Fruit fly (Drosophila melanogaster) whole organism, embryonic: ENCODE measurements around the gene ATPsynbeta.
A peak's percentile ranks its signal among the peaks of the same experiment; 100 is the strongest.

Experiments
- Bdp1 ChIP-seq: fragments of 200-800 bp; sonication (Bioruptor generic); optimal IDR thresholded peaks from 3 replicates; lab custom pipeline; 2016; ENCODE audit warnings: missing biosample characterization, missing genetic modification characterization
- Bteb2 ChIP-seq: fragments of 200-800 bp; sonication (Bioruptor generic); optimal IDR thresholded peaks from 2 replicates; lab custom pipeline; 2016; ENCODE audit warnings: missing biosample characterization, missing genetic modification characterization
- CG10979 ChIP-seq: fragments of 200-800 bp; sonication (Bioruptor generic); optimal IDR thresholded peaks from 2 replicates; lab custom pipeline; 2018; ENCODE audit warnings: missing biosample characterization, mild to moderate bottlenecking, missing genetic modification characterization, moderate library complexity
- CG11723 ChIP-seq: fragments of 200-800 bp; sonication (Bioruptor generic); optimal IDR thresholded peaks from 2 replicates; lab custom pipeline; 2017; ENCODE audit warnings: missing biosample characterization, mild to moderate bottlenecking, missing genetic modification characterization
- CG15269 ChIP-seq: fragments of 200-800 bp; sonication (Bioruptor generic); optimal IDR thresholded peaks from 2 replicates; lab custom pipeline; 2018; ENCODE audit warnings: missing biosample characterization, mild to moderate bottlenecking, missing genetic modification characterization, moderate library complexity
- CG1603 ChIP-seq: fragments of 200-800 bp; sonication (Bioruptor generic); optimal IDR thresholded peaks from 2 replicates; lab custom pipeline; 2019; ENCODE audit warnings: missing biosample characterization, mild to moderate bottlenecking, missing genetic modification characterization, moderate library complexity
- CG16779 ChIP-seq: fragments of 200-800 bp; sonication (Bioruptor generic); IDR thresholded peaks from 2 replicates; pipeline ENCODE4 v1.3.6; 2022; ENCODE audit warnings: missing biosample characterization, missing genetic modification characterization
- CG16863 ChIP-seq: fragments of 200-800 bp; sonication (Bioruptor generic); optimal IDR thresholded peaks from 3 replicates; lab custom pipeline; 2016; ENCODE audit warnings: missing biosample characterization, missing genetic modification characterization
- CG17802 ChIP-seq: fragments of 200-800 bp; sonication (Bioruptor generic); optimal IDR thresholded peaks from 2 replicates; lab custom pipeline; 2018; ENCODE audit warnings: missing biosample characterization, mild to moderate bottlenecking, missing genetic modification characterization, moderate library complexity
- CG17912 ChIP-seq: fragments of 200-800 bp; sonication (Bioruptor generic); optimal IDR thresholded peaks from 2 replicates; lab custom pipeline; 2018; ENCODE audit warnings: missing biosample characterization, mild to moderate bottlenecking, missing genetic modification characterization
- CG2116 ChIP-seq: fragments of 200-800 bp; sonication (Bioruptor generic); optimal IDR thresholded peaks from 3 replicates; lab custom pipeline; 2018; ENCODE audit warnings: missing biosample characterization, mild to moderate bottlenecking, missing genetic modification characterization
- CG2875 ChIP-seq: fragments of 200-800 bp; sonication (Bioruptor generic); optimal IDR thresholded peaks from 2 replicates; lab custom pipeline; 2017; ENCODE audit warnings: missing biosample characterization, mild to moderate bottlenecking, missing genetic modification characterization, missing genetic modification reagents
- CG31441 ChIP-seq: fragments of 200-800 bp; sonication (Bioruptor generic); IDR thresholded peaks from 2 replicates; pipeline ENCODE4 v1.3.6; 2022; ENCODE audit warnings: missing biosample characterization, missing genetic modification characterization
- CG3281 ChIP-seq: fragments of 200-800 bp; sonication (Bioruptor generic); optimal IDR thresholded peaks from 3 replicates; lab custom pipeline; 2017; ENCODE audit warnings: missing biosample characterization, mild to moderate bottlenecking, missing genetic modification characterization
- CG3838 ChIP-seq: fragments of 200-800 bp; sonication (Bioruptor generic); optimal IDR thresholded peaks from 3 replicates; lab custom pipeline; 2016; ENCODE audit warnings: missing biosample characterization, missing genetic modification characterization
- CG6254 ChIP-seq: fragments of 200-800 bp; sonication (Bioruptor generic); optimal IDR thresholded peaks from 3 replicates; lab custom pipeline; 2017; ENCODE audit warnings: mild to moderate bottlenecking, missing biosample characterization, missing genetic modification reagents, missing genetic modification characterization
- CG6689 ChIP-seq: fragments of 200-800 bp; sonication (Bioruptor generic); IDR thresholded peaks from 2 replicates; pipeline ENCODE4 v1.3.6; 2022; ENCODE audit warnings: missing biosample characterization, missing genetic modification characterization
- CG6791 ChIP-seq: fragments of 200-800 bp; sonication (Bioruptor generic); IDR thresholded peaks from 3 replicates; pipeline ENCODE4 v1.3.6; 2022; ENCODE audit warnings: missing biosample characterization, missing genetic modification characterization; ENCODE audit not compliant: partially characterized antibody
- CG9797 ChIP-seq: fragments of 200-800 bp; sonication (Bioruptor generic); optimal IDR thresholded peaks from 3 replicates; lab custom pipeline; 2018; ENCODE audit warnings: missing biosample characterization, mild to moderate bottlenecking, missing genetic modification characterization
- D19A ChIP-seq: fragments of 200-800 bp; optimal IDR thresholded peaks from 3 replicates; lab custom pipeline; 2019; ENCODE audit warnings: missing biosample characterization, mild to moderate bottlenecking, missing genetic modification characterization, moderate library complexity
- Dip2 ChIP-seq: fragments of 200-800 bp; sonication (Bioruptor generic); IDR thresholded peaks from 2 replicates; pipeline ENCODE4 v1.3.6; 2022; ENCODE audit warnings: missing biosample characterization, missing genetic modification characterization
- H2.0 ChIP-seq: fragments of 200-800 bp; sonication (Bioruptor generic); IDR thresholded peaks from 2 replicates; pipeline ENCODE4 v1.3.6; 2022; ENCODE audit warnings: missing biosample characterization, missing genetic modification characterization
- MESR4 ChIP-seq: fragments of 200-800 bp; sonication (Bioruptor generic); optimal IDR thresholded peaks from 2 replicates; lab custom pipeline; 2018; ENCODE audit warnings: missing biosample characterization, mild to moderate bottlenecking, missing genetic modification characterization, moderate library complexity
- NC2α ChIP-seq: fragments of 200-800 bp; sonication (Bioruptor generic); optimal IDR thresholded peaks from 2 replicates; lab custom pipeline; 2016; ENCODE audit warnings: missing biosample characterization, missing genetic modification characterization
- Nf-YB ChIP-seq: fragments of 200-800 bp; sonication (Bioruptor generic); optimal IDR thresholded peaks from 3 replicates; lab custom pipeline; 2019; ENCODE audit warnings: missing biosample characterization, mild to moderate bottlenecking, missing genetic modification characterization, moderate library complexity
- Nf-YC ChIP-seq: fragments of 200-800 bp; optimal IDR thresholded peaks from 3 replicates; lab custom pipeline; 2019; ENCODE audit warnings: missing biosample characterization, mild to moderate bottlenecking, missing genetic modification characterization, moderate library complexity
- Pdp1 ChIP-seq, 2 experiments: fragments of 200-800 bp; sonication (Bioruptor generic); optimal IDR thresholded peaks; 3 replicates each; lab custom pipeline; 2016; ENCODE audit warnings: missing biosample characterization in 2 of 2, missing genetic modification characterization in 2 of 2, mild to moderate bottlenecking in 1 of 2, moderate library complexity in 1 of 2
- Ravus ChIP-seq: fragments of 200-800 bp; sonication (Bioruptor generic); IDR thresholded peaks from 2 replicates; pipeline ENCODE4 v1.3.6; 2022; ENCODE audit warnings: missing biosample characterization, missing genetic modification characterization
- Stat92E ChIP-seq, 3 experiments: fragments of >200 bp in 2 of 3; fragments of 200-800 bp in 1 of 3; sonication (Bioruptor generic) in 1 of 3; optimal IDR thresholded peaks; 2 replicates each; lab custom pipeline; 2017 to 2019; ENCODE audit warnings: missing biosample characterization in 3 of 3, missing genetic modification characterization in 3 of 3, mild to moderate bottlenecking in 1 of 3, moderate library complexity in 1 of 3
- YL-1 ChIP-seq: fragments of 200-800 bp; sonication (Bioruptor generic); optimal IDR thresholded peaks from 3 replicates; lab custom pipeline; 2017; ENCODE audit warnings: missing biosample characterization, mild to moderate bottlenecking, missing genetic modification characterization
- ap ChIP-seq: fragments of 200-800 bp; sonication (Bioruptor generic); IDR thresholded peaks from 2 replicates; pipeline ENCODE4 v1.3.6; 2022; ENCODE audit warnings: missing biosample characterization, missing genetic modification characterization
- ase ChIP-seq: fragments of 200-800 bp; sonication (Bioruptor generic); IDR thresholded peaks from 3 replicates; pipeline ENCODE4 v1.3.6; 2022; ENCODE audit warnings: missing biosample characterization, missing genetic modification characterization
- cg ChIP-seq: fragments of 200-800 bp; sonication (Bioruptor generic); optimal IDR thresholded peaks from 3 replicates; lab custom pipeline; 2019; ENCODE audit warnings: missing biosample characterization, mild to moderate bottlenecking, missing genetic modification characterization, moderate library complexity
- en ChIP-seq: fragments of 200-800 bp; sonication (Bioruptor generic); optimal IDR thresholded peaks from 2 replicates; lab custom pipeline; 2016; ENCODE audit warnings: missing biosample characterization, missing genetic modification characterization
- eve ChIP-seq, 2 experiments: fragments of >200 bp; optimal IDR thresholded peaks; 2 replicates each; lab custom pipeline; 2017; ENCODE audit warnings: missing biosample characterization in 2 of 2, missing genetic modification characterization in 2 of 2
- fu2 ChIP-seq: fragments of 200-800 bp; sonication (Bioruptor generic); optimal IDR thresholded peaks from 2 replicates; lab custom pipeline; 2016; ENCODE audit warnings: missing biosample characterization, missing genetic modification characterization
- gsb-n ChIP-seq: fragments of 200-800 bp; sonication (Bioruptor generic); optimal IDR thresholded peaks from 3 replicates; lab custom pipeline; 2018; ENCODE audit warnings: missing biosample characterization, mild to moderate bottlenecking, missing genetic modification characterization
- lola ChIP-seq, 3 experiments: fragments of >200 bp in 2 of 3; fragments of 200-800 bp in 1 of 3; sonication (Bioruptor generic) in 1 of 3; optimal IDR thresholded peaks; 2 replicates each; lab custom pipeline; 2017 to 2019; ENCODE audit warnings: missing biosample characterization in 3 of 3, missing genetic modification characterization in 3 of 3, mild to moderate bottlenecking in 1 of 3, moderate library complexity in 1 of 3
- maf-S ChIP-seq: fragments of 200-800 bp; sonication (Bioruptor generic); optimal IDR thresholded peaks from 2 replicates; lab custom pipeline; 2016; ENCODE audit warnings: missing biosample characterization, missing genetic modification characterization
- mld ChIP-seq: fragments of 200-800 bp; sonication (Bioruptor generic); IDR thresholded peaks from 3 replicates; pipeline ENCODE4 v1.3.6; 2022; ENCODE audit warnings: missing biosample characterization, missing genetic modification characterization; ENCODE audit not compliant: partially characterized antibody
- oc ChIP-seq: fragments of 200-800 bp; sonication (Bioruptor generic); optimal IDR thresholded peaks from 2 replicates; lab custom pipeline; 2018; ENCODE audit warnings: missing biosample characterization, mild to moderate bottlenecking, missing genetic modification characterization, moderate library complexity
- pita ChIP-seq: fragments of 200-800 bp; sonication (Bioruptor generic); optimal IDR thresholded peaks from 2 replicates; lab custom pipeline; 2017; ENCODE audit warnings: missing biosample characterization, mild to moderate bottlenecking, missing genetic modification characterization
- pnt ChIP-seq: fragments of 200-800 bp; sonication (Bioruptor generic); optimal IDR thresholded peaks from 3 replicates; lab custom pipeline; 2016; ENCODE audit warnings: missing biosample characterization, missing genetic modification characterization
- sc ChIP-seq, 3 experiments: fragments of >200 bp in 2 of 3; fragments of 200-800 bp in 1 of 3; sonication (Bioruptor generic) in 1 of 3; optimal IDR thresholded peaks; 2 replicates in 2 of 3; 3 replicates in 1 of 3; lab custom pipeline; 2017; ENCODE audit warnings: mild to moderate bottlenecking in 1 of 3, missing biosample characterization in 1 of 3, missing genetic modification characterization in 1 of 3, missing genetic modification reagents in 1 of 3
- sens ChIP-seq: fragments of 200-800 bp; sonication (Bioruptor generic); peaks from one replicate; lab custom pipeline; 2016; ENCODE audit warnings: missing biosample characterization, missing genetic modification characterization
- stc ChIP-seq: fragments of 200-800 bp; sonication (Bioruptor generic); IDR thresholded peaks from 2 replicates; pipeline ENCODE4 v1.3.6; 2022; ENCODE audit warnings: missing biosample characterization, missing genetic modification characterization
- vfl ChIP-seq: fragments of 200-800 bp; sonication (Bioruptor generic); optimal IDR thresholded peaks from 2 replicates; lab custom pipeline; 2016; ENCODE audit warnings: missing biosample characterization, missing genetic modification characterization

Gene ATPsynbeta

DNA sequence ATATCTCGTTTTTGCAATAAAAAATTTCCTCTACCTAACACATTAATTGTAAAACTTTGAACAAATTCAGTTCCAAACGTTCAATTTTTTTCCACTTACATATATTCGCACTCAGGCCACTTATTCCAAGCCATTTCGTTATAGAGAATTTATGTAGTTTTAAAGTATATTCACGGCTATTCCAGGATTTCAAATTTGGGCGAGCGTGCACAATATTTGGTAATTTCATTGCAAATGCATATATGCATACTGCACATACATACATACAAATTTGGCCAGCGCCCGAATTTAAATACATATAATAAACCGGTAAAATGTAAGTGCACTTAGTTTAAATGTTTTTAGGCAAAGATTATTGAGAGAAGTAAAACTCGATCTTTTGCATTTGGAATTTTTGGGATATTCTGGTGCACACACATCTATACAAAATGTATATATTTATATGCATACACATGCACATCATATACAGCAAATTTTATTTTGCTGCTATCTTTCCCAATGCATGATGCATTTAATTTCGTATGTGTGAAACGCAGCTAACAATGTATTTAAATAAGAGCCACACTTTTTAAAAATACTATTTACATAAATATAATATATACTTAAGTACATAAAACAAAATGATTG is 5.1 kb upstream of the ATPsynbeta start:
- TF ChIP-seq eve (GFP tag; optimal IDR thresholded peaks at IDR 0.05; lab: Kevin White, UChicago) (peak in 1 of 2 experiments; percentile 29), CG6254 (no peak), CG1603 (peak; percentile 11), CG2116 (GFP tag; lab: Kevin White, UChicago) (no peak), CG6689 (GFP tag; lab: Robert Waterston, UW) (no peak), CG17802 (peak; percentile 50), CG16863 (GFP tag; lab: Kevin White, UChicago) (no peak), sens (peak; percentile 10), cg (peak; percentile 65), MESR4 (GFP tag; lab: Kevin White, UChicago) (peak; percentile 18), Ravus (no peak), YL-1 (GFP tag; lab: Kevin White, UChicago) (peak; percentile 5), Stat92E (GFP tag; optimal IDR thresholded peaks at IDR 0.05; lab: Kevin White, UChicago) (peak in 1 of 3 experiments; percentile 56)

DNA sequence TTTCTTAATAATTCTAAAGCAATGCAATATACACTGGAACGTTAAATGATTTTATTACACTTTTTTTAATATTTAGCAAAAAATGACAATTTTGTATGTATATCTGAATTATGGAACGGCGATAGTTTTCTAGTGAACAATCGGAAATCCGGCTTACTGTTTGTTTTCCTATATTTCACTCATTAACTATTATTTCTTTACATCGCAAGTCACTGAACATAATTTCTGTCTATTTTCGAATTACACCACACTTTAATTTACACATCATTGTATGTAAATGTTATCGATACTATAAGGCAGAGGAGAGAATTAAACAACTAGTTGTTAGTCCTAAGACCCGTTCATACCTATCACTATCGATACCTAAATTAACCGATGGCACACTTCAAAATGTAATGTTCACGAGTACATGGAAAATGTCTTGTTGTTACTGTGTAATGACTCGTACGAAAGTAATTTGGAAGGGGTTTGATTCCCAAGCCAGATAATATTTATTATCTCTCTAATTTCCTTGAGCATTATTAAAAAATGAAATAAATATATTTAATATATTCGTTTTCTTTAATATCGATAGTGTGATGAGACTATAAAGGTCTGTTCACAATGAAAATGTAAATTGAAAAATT is 4.4 kb upstream of the ATPsynbeta start, which contains the start of gene PlexA:
Gene PlexA (minus strand): TSS at position 296 of the 626 bp plus-strand sequence.
- peak; percentile 89 for TF ChIP-seq CG15269 (tag; lab: Kevin White, UChicago)
- TF ChIP-seq CG17912 (GFP tag; lab: Kevin White, UChicago): peak; percentile 65
- TF ChIP-seq mld: peak; percentile 53; the same call in 1 of the 3 replicates
- peak; percentile 35 for TF ChIP-seq Nf-YB (GFP tag; lab: Kevin White, UChicago)
- peak; percentile 95 for TF ChIP-seq H2.0
- peak; percentile 14 for TF ChIP-seq vfl (GFP tag; lab: Kevin White, UChicago)
- peak; percentile 47 for TF ChIP-seq Bteb2 (GFP tag; lab: Kevin White, UChicago)
- no peak for TF ChIP-seq CG16779 (GFP tag; lab: Robert Waterston, UW)
- TF ChIP-seq Pdp1 (GFP tag; optimal IDR thresholded peaks at IDR 0.05; lab: Kevin White, UChicago): peak; percentile 58 to 67
- no peak for TF ChIP-seq sc (optimal IDR thresholded peaks at IDR 0.05; lab: Kevin White, UChicago)
- TF ChIP-seq sc (GFP tag; optimal IDR thresholded peaks at IDR 0.05; lab: Kevin White, UChicago): peak; percentile 63
- TF ChIP-seq pita (GFP tag; lab: Kevin White, UChicago): no peak
- peak; percentile 96 for TF ChIP-seq CG11723 (GFP tag; lab: Kevin White, UChicago)
- TF ChIP-seq ap (GFP tag; lab: Robert Waterston, UW): peak; percentile 89
- peak; percentile 81 for TF ChIP-seq gsb-n (tag; lab: Kevin White, UChicago)
- peak; percentile 82 for TF ChIP-seq pnt
- TF ChIP-seq oc: no peak
- TF ChIP-seq CG6791: peak; percentile 77
- TF ChIP-seq CG3838 (GFP tag; lab: Kevin White, UChicago): no peak
- TF ChIP-seq CG31441 (GFP tag; lab: Robert Waterston, UW): peak; percentile 85
- TF ChIP-seq CG10979 (tag; lab: Kevin White, UChicago): peak; percentile 72
- no peak for TF ChIP-seq CG9797 (GFP tag; lab: Kevin White, UChicago)
- TF ChIP-seq CG2875: peak; percentile 19
- peak; percentile 86 for TF ChIP-seq stc
- peak; percentile 28 for TF ChIP-seq fu2 (GFP tag; lab: Kevin White, UChicago)
- no peak for TF ChIP-seq Dip2 (GFP tag; lab: Robert Waterston, UW)
- no peak for TF ChIP-seq en (GFP tag; lab: Kevin White, UChicago)
- TF ChIP-seq Ravus: peak; percentile 83
- TF ChIP-seq ase: peak; percentile 89; the same call in 2 of the 3 replicates
- TF ChIP-seq CG3281 (GFP tag; lab: Kevin White, UChicago): peak; percentile 55
- peak; percentile 65 for TF ChIP-seq D19A (tag; lab: Kevin White, UChicago)
- TF ChIP-seq maf-S (GFP tag; lab: Kevin White, UChicago): peak; percentile 52
- TF ChIP-seq Nf-YC (tag; lab: Kevin White, UChicago): peak; percentile 69
- peak in 2 of 3 experiments; percentile 76 to 83 for TF ChIP-seq lola (GFP tag; optimal IDR thresholded peaks at IDR 0.05; lab: Kevin White, UChicago)
- TF ChIP-seq NC2α: no peak
- TF ChIP-seq Bdp1 (GFP tag; lab: Kevin White, UChicago): peak; percentile 47
